Fruit fly (Drosophila melanogaster): ENCODE data around the gene Cad99C.

dm6 chr3R:29857228-29857627 lies 15.8 kb downstream of the Cad99C start, which contains the start of gene dgt1:
- TF ChIP-seq CG8478 (optimal IDR thresholded peaks at IDR 0.05), result no peak
- TF ChIP-seq CTCF (optimal IDR thresholded peaks at IDR 0.05), result peak in 1 of 2 experiments; percentile 49
